Fruit fly (Drosophila melanogaster): ENCODE data around the gene RNaseX25.

Gene RNaseX25

DNA sequence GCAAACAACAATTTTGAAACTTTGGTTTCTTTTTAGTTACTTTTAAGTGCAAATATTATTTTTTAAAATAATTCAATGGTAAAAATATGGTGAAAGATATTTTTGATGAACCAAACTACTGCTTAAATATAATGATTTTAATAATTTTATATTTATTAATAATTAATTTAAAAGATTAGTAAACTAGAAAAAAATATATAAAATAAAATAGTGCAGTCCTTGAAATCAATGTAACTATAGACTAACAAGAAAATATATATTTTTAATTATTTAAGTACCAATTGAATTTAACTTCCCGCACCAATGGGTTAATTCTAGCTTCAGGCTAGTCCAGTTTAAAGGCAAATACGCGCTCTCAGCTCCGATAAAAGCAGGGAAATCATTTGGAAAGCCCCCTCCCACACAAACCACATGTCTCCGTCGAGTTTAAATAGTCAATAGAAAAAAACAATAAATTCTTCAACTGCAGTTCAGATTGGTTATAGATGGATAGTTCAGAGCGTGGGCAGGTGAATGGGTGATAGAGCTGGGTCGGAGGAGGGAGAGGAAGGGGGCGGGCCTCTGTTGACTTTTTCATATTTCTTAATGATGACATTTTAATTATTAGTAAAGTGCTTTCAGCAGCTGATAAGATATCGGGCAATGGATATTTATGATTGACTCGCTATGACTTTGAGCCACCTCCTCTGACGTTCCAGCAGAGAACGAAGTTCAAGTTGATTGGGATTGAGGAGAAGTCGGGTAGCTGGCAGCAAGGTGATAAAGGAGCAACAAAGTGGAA is 8.2 kb upstream of the RNaseX25 start (continued):
- TF ChIP-seq CG12236 (GFP tag; optimal IDR thresholded peaks at IDR 0.05) (no peak), CG12155 (GFP tag; optimal IDR thresholded peaks at IDR 0.05) (no peak), Nf-YA (GFP tag; IDR thresholded peaks at IDR 0.05) (no peak), CG15514 (GFP tag; optimal IDR thresholded peaks at IDR 0.05) (no peak), en (GFP tag; optimal IDR thresholded peaks at IDR 0.05) (no peak), seq (GFP tag; IDR thresholded peaks at IDR 0.05) (no peak), Ets65A (GFP tag) (no peak), Dref (GFP tag; IDR thresholded peaks at IDR 0.05) (no peak), Camta (GFP tag; optimal IDR thresholded peaks at IDR 0.05) (no peak), Antp (GFP tag; optimal IDR thresholded peaks at IDR 0.05) (no peak), CG15479 (GFP tag; optimal IDR thresholded peaks at IDR 0.05) (no peak), hb (GFP tag; IDR thresholded peaks at IDR 0.05; ENCODE audit: partially characterized antibody) (no peak), nom (GFP tag; optimal IDR thresholded peaks at IDR 0.05) (peak; percentile 17), CG16813 (GFP tag; IDR thresholded peaks at IDR 0.05; ENCODE audit: partially characterized antibody) (no peak), CG7556 (GFP tag; optimal IDR thresholded peaks at IDR 0.05) (peak; percentile 52), aop (GFP tag; IDR thresholded peaks at IDR 0.05) (no peak), CG17829 (tag; optimal IDR thresholded peaks at IDR 0.05) (peak; percentile 57), CG8388 (GFP tag; optimal IDR thresholded peaks at IDR 0.05) (peak; percentile 38), jing (GFP tag; optimal IDR thresholded peaks at IDR 0.05) (no peak), gt (GFP tag; IDR thresholded peaks at IDR 0.05) (no peak), CG10267 (tag; optimal IDR thresholded peaks at IDR 0.05) (peak; percentile 45), jumu (GFP tag; optimal IDR thresholded peaks at IDR 0.05) (no peak), Ptx1 (GFP tag; IDR thresholded peaks at IDR 0.05) (no peak), al (GFP tag; IDR thresholded peaks at IDR 0.05) (no peak), CG9727 (GFP tag; optimal IDR thresholded peaks at IDR 0.05) (peak; percentile 36), ftz-f1 (GFP tag; optimal IDR thresholded peaks at IDR 0.05) (no peak), CG6683 (GFP tag; optimal IDR thresholded peaks at IDR 0.05) (no peak), CG3281 (GFP tag; optimal IDR thresholded peaks at IDR 0.05) (no peak), CG18476 (GFP tag; optimal IDR thresholded peaks at IDR 0.05) (no peak), yki (optimal IDR thresholded peaks at IDR 0.05) (no peak), CG14014 (GFP tag; IDR thresholded peaks at IDR 0.05) (no peak), p53 (GFP tag; optimal IDR thresholded peaks at IDR 0.05) (no peak), zfh2 (GFP tag; optimal IDR thresholded peaks at IDR 0.05) (no peak), eyg (GFP tag; optimal IDR thresholded peaks at IDR 0.05) (no peak), CG15011 (GFP tag; optimal IDR thresholded peaks at IDR 0.05) (no peak), Fer3 (tag; optimal IDR thresholded peaks at IDR 0.05) (no peak), CG32772 (GFP tag; IDR thresholded peaks at IDR 0.05) (no peak), MTF-1 (GFP tag; optimal IDR thresholded peaks at IDR 0.05; ENCODE audit: borderline replicate concordance) (peak; percentile 2), Spps (tag; optimal IDR thresholded peaks at IDR 0.05) (no peak), CG13123 (GFP tag; optimal IDR thresholded peaks at IDR 0.05) (no peak), Awh (GFP tag; IDR thresholded peaks at IDR 0.05) (no peak), Ets97D (GFP tag; optimal IDR thresholded peaks at IDR 0.05) (no peak), CG14965 (GFP tag; optimal IDR thresholded peaks at IDR 0.05; ENCODE audit: borderline replicate concordance) (no peak), CG16779 (GFP tag; IDR thresholded peaks at IDR 0.05) (no peak), crp (GFP tag; optimal IDR thresholded peaks at IDR 0.05) (no peak), CG6654 (GFP tag; optimal IDR thresholded peaks at IDR 0.05) (no peak), NC2α (GFP tag; optimal IDR thresholded peaks at IDR 0.05) (no peak), Hr3 (GFP tag; optimal IDR thresholded peaks at IDR 0.05) (no peak), h (optimal IDR thresholded peaks at IDR 0.05) (no peak), maf-S (GFP tag; optimal IDR thresholded peaks at IDR 0.05) (no peak), E2f2 (GFP tag; IDR thresholded peaks at IDR 0.05) (no peak)

Measured in whole organism, embryonic.